Fruit fly (Drosophila melanogaster): ENCODE data around the gene CG31937.

Gene CG31937

dm6 chr2L:1710224-1710623, 19.5 kb upstream of the CG31937 start, which contains the start of the genes CG17660 and mRpL48 (continued):
- TF ChIP-seq HLH54F (GFP tag; optimal IDR thresholded peaks at IDR 0.05), result no peak
- TF ChIP-seq HmgZ (tag; optimal IDR thresholded peaks at IDR 0.05), result peak; percentile 86
- peak; percentile 12 for TF ChIP-seq kni (GFP tag; optimal IDR thresholded peaks at IDR 0.05)
- TF ChIP-seq dpn (GFP tag; optimal IDR thresholded peaks at IDR 0.05), result peak in 1 of 2 experiments; percentile 4
- no peak for TF ChIP-seq CG16815 (GFP tag; optimal IDR thresholded peaks at IDR 0.05)
- no peak for TF ChIP-seq CG13775 (GFP tag; optimal IDR thresholded peaks at IDR 0.05)
- no peak for TF ChIP-seq CG18619 (GFP tag; optimal IDR thresholded peaks at IDR 0.05)
- TF ChIP-seq CG6254 (GFP tag; optimal IDR thresholded peaks at IDR 0.05), result no peak
- peak; percentile 92 for TF ChIP-seq stwl (tag; optimal IDR thresholded peaks at IDR 0.05)
- no peak for TF ChIP-seq lab (GFP tag; optimal IDR thresholded peaks at IDR 0.05)
- TF ChIP-seq CG12071 (GFP tag; optimal IDR thresholded peaks at IDR 0.05), result no peak
- TF ChIP-seq CG12236 (GFP tag; optimal IDR thresholded peaks at IDR 0.05), result no peak
- TF ChIP-seq Vsx1 (GFP tag; optimal IDR thresholded peaks at IDR 0.05), result no peak
- TF ChIP-seq CG15011 (GFP tag; optimal IDR thresholded peaks at IDR 0.05), result no peak
- no peak for TF ChIP-seq grn (GFP tag; optimal IDR thresholded peaks at IDR 0.05)
- TF ChIP-seq cg (GFP tag; optimal IDR thresholded peaks at IDR 0.05), result no peak
- TF ChIP-seq CG31388 (GFP tag; optimal IDR thresholded peaks at IDR 0.05), result no peak
- no peak for TF ChIP-seq Aef1 (GFP tag; IDR thresholded peaks at IDR 0.05)
- TF ChIP-seq aop (GFP tag; IDR thresholded peaks at IDR 0.05), result no peak
- TF ChIP-seq CG17359 (tag; optimal IDR thresholded peaks at IDR 0.05), result no peak
- TF ChIP-seq NfI (GFP tag; optimal IDR thresholded peaks at IDR 0.05), result peak; percentile 31
- TF ChIP-seq Asciz (GFP tag; optimal IDR thresholded peaks at IDR 0.05), result no peak
- peak; percentile 39; the same call in 1 of the 2 replicates for TF ChIP-seq Rfx (GFP tag; IDR thresholded peaks at IDR 0.05)
- no peak for TF ChIP-seq CG10462 (GFP tag; optimal IDR thresholded peaks at IDR 0.05)
- no peak for TF ChIP-seq Nf-YB (GFP tag; optimal IDR thresholded peaks at IDR 0.05)
- TF ChIP-seq mam (GFP tag; optimal IDR thresholded peaks at IDR 0.05), result no peak
- no peak for TF ChIP-seq repo (GFP tag; optimal IDR thresholded peaks at IDR 0.05)
- no peak for TF ChIP-seq Hr39 (optimal IDR thresholded peaks at IDR 0.05)
- no peak for TF ChIP-seq al (GFP tag; IDR thresholded peaks at IDR 0.05)
- peak; percentile 10 for TF ChIP-seq exex (tag; optimal IDR thresholded peaks at IDR 0.05)
- TF ChIP-seq CG30020 (tag; optimal IDR thresholded peaks at IDR 0.05), result no peak
- no peak for TF ChIP-seq eve (GFP tag; optimal IDR thresholded peaks at IDR 0.05)
- peak; percentile 89 for TF ChIP-seq CG4617 (GFP tag; optimal IDR thresholded peaks at IDR 0.05; ENCODE audit: borderline replicate concordance)
- no peak for TF ChIP-seq maf-S (GFP tag; optimal IDR thresholded peaks at IDR 0.05)
- no peak for TF ChIP-seq en (GFP tag; optimal IDR thresholded peaks at IDR 0.05)
- no peak for TF ChIP-seq BtbVII (GFP tag; optimal IDR thresholded peaks at IDR 0.05)
- no peak for TF ChIP-seq pita (GFP tag; optimal IDR thresholded peaks at IDR 0.05)
- no peak for TF ChIP-seq HLHmδ (GFP tag; optimal IDR thresholded peaks at IDR 0.05)
- TF ChIP-seq MESR4 (GFP tag; optimal IDR thresholded peaks at IDR 0.05), result peak; percentile 90
- no peak for TF ChIP-seq wek (GFP tag; optimal IDR thresholded peaks at IDR 0.05)
- no peak for TF ChIP-seq CG14667 (GFP tag; IDR thresholded peaks at IDR 0.05)
- no peak for TF ChIP-seq Stat92E (GFP tag; optimal IDR thresholded peaks at IDR 0.05)
- TF ChIP-seq CG1233 (GFP tag; optimal IDR thresholded peaks at IDR 0.05), result no peak
- peak; percentile 73 for TF ChIP-seq Sry-δ (GFP tag; optimal IDR thresholded peaks at IDR 0.05)
- TF ChIP-seq Hsf (GFP tag; optimal IDR thresholded peaks at IDR 0.05), result no peak
- TF ChIP-seq Hmr (GFP tag; optimal IDR thresholded peaks at IDR 0.05), result peak; percentile 43
- no peak for TF ChIP-seq chif (GFP tag; optimal IDR thresholded peaks at IDR 0.05)
- no peak for TF ChIP-seq CG6175 (GFP tag; IDR thresholded peaks at IDR 0.05)
- peak; percentile 33 for TF ChIP-seq lilli (GFP tag; optimal IDR thresholded peaks at IDR 0.05)
- no peak for TF ChIP-seq Atf6 (GFP tag; IDR thresholded peaks at IDR 0.05)
- TF ChIP-seq CG15601 (tag; optimal IDR thresholded peaks at IDR 0.05), result no peak

All from whole organism, embryonic.